Worm (Caenorhabditis elegans): ENCODE measurements around the gene R13H4.6.

Gene R13H4.6

ce11 chrV:11836073-11836472 lies 26.8 kb upstream of the R13H4.6 start, which contains the start of gene R13H4.2:
Gene R13H4.2 (plus strand): TSS chrV:11836391.
- TF ChIP-seq hlh-1 (tag; optimal IDR thresholded peaks at IDR 0.05) (peak; percentile 44), unc-120 (tag; optimal IDR thresholded peaks at IDR 0.05; ENCODE audit: poor library complexity, severe bottlenecking) (peak; percentile 41), nhr-76 (tag; optimal IDR thresholded peaks at IDR 0.05) (no peak), ceh-83 (GFP tag; optimal IDR thresholded peaks at IDR 0.05) (no peak)

ce11 chrV:11839220-11839619 lies 23.7 kb upstream of the R13H4.6 start, which contains the start of gene idpb-5:
Gene idpb-5 (plus strand): TSS chrV:11839520.
- TF ChIP-seq ces-1 (GFP tag; optimal IDR thresholded peaks at IDR 0.05) = no peak
- TF ChIP-seq ham-2 (GFP tag; optimal IDR thresholded peaks at IDR 0.05) = no peak
- TF ChIP-seq flh-1 (GFP tag; optimal IDR thresholded peaks at IDR 0.05) = no peak
- no peak for TF ChIP-seq nhr-12 (tag; optimal IDR thresholded peaks at IDR 0.05)
- TF ChIP-seq tbx-8 (GFP tag; optimal IDR thresholded peaks at IDR 0.05) = no peak
- TF ChIP-seq elt-3 (tag; optimal IDR thresholded peaks at IDR 0.05) = no peak
- no peak for TF ChIP-seq lsy-2 (tag; optimal IDR thresholded peaks at IDR 0.05)
- no peak for TF ChIP-seq ztf-11 (tag; optimal IDR thresholded peaks at IDR 0.05)
- TF ChIP-seq blmp-1 (tag; optimal IDR thresholded peaks at IDR 0.05) = no peak
- no peak for TF ChIP-seq sem-2 (GFP tag; optimal IDR thresholded peaks at IDR 0.05)
- no peak for TF ChIP-seq M03D4.4 (tag; optimal IDR thresholded peaks at IDR 0.05)
- no peak for TF ChIP-seq nhr-237 (tag; optimal IDR thresholded peaks at IDR 0.05)
- TF ChIP-seq bed-3 (GFP tag; optimal IDR thresholded peaks at IDR 0.05) = no peak
- TF ChIP-seq ceh-43 (GFP tag; optimal IDR thresholded peaks at IDR 0.05) = no peak
- TF ChIP-seq snpc-4 (tag; optimal IDR thresholded peaks at IDR 0.05) = no peak
- TF ChIP-seq mab-5 (tag; optimal IDR thresholded peaks at IDR 0.05) = no peak
- no peak for TF ChIP-seq unc-39 (tag; optimal IDR thresholded peaks at IDR 0.05)
- no peak for TF ChIP-seq mep-1 (tag; optimal IDR thresholded peaks at IDR 0.05)
- no peak for TF ChIP-seq nhr-76 (tag; optimal IDR thresholded peaks at IDR 0.05)

- no peak for TF ChIP-seq ztf-11 (tag; optimal IDR thresholded peaks at IDR 0.05)
- TF ChIP-seq elt-1 (tag; optimal IDR thresholded peaks at IDR 0.05; ENCODE audit: borderline replicate concordance, insufficient read depth) = no peak
- TF ChIP-seq mep-1 (tag; optimal IDR thresholded peaks at IDR 0.05) = no peak
- no peak for TF ChIP-seq nhr-2 (tag; optimal IDR thresholded peaks at IDR 0.05)
- TF ChIP-seq snpc-4 (tag; optimal IDR thresholded peaks at IDR 0.05) = no peak
- TF ChIP-seq unc-39 (tag; optimal IDR thresholded peaks at IDR 0.05) = no peak
- TF ChIP-seq lin-32 (GFP tag; optimal IDR thresholded peaks at IDR 0.05) = no peak
- no peak for TF ChIP-seq flh-1 (GFP tag; optimal IDR thresholded peaks at IDR 0.05)
- TF ChIP-seq ces-1 (GFP tag; optimal IDR thresholded peaks at IDR 0.05) = no peak
- TF ChIP-seq blmp-1 (tag; optimal IDR thresholded peaks at IDR 0.05) = no peak
- TF ChIP-seq lin-13 (tag; optimal IDR thresholded peaks at IDR 0.05) = no peak
- TF ChIP-seq tbx-8 (GFP tag; optimal IDR thresholded peaks at IDR 0.05) = no peak
- TF ChIP-seq bed-3 (GFP tag; optimal IDR thresholded peaks at IDR 0.05) = no peak
- no peak for TF ChIP-seq nhr-76 (tag; optimal IDR thresholded peaks at IDR 0.05)
- TF ChIP-seq hlh-1 (tag; optimal IDR thresholded peaks at IDR 0.05) = no peak
- TF ChIP-seq drap-1 (GFP tag; optimal IDR thresholded peaks at IDR 0.05) = no peak
Observed at ce11 chrV:11843678-11844366, 19.1 kb upstream of the R13H4.6 start, which contains the start of gene nphp-4. Gene nphp-4 (minus strand): TSS chrV:11843728.

ce11 chrV:11844828-11845227 lies 18.1 kb upstream of the R13H4.6 start:
- TF ChIP-seq mep-1 (tag; optimal IDR thresholded peaks at IDR 0.05) (no peak), unc-62 (GFP tag; optimal IDR thresholded peaks at IDR 0.05) (peak; percentile 50), lin-32 (GFP tag; optimal IDR thresholded peaks at IDR 0.05) (no peak), ham-2 (GFP tag; optimal IDR thresholded peaks at IDR 0.05) (peak; percentile 59), nhr-2 (tag; optimal IDR thresholded peaks at IDR 0.05) (peak; percentile 90), mls-2 (tag; optimal IDR thresholded peaks at IDR 0.05) (peak; percentile 56), hlh-1 (tag; optimal IDR thresholded peaks at IDR 0.05) (peak; percentile 3), lin-13 (tag; optimal IDR thresholded peaks at IDR 0.05) (peak; percentile 35), unc-120 (tag; optimal IDR thresholded peaks at IDR 0.05; ENCODE audit: poor library complexity, severe bottlenecking) (peak; percentile 9), tbx-8 (GFP tag; optimal IDR thresholded peaks at IDR 0.05) (no peak), cnd-1 (tag; optimal IDR thresholded peaks at IDR 0.05) (peak; percentile 84), ces-1 (GFP tag; optimal IDR thresholded peaks at IDR 0.05) (peak; percentile 91), sptf-1 (tag; optimal IDR thresholded peaks at IDR 0.05) (peak; percentile 39), M03D4.4 (tag; optimal IDR thresholded peaks at IDR 0.05) (peak; percentile 39), ztf-11 (tag; optimal IDR thresholded peaks at IDR 0.05) (no peak)
